Worm (Caenorhabditis elegans) whole organism, late embryonic: ENCODE data around the gene chtb-3.

ENCODE experiments used
- C08G9.2 ChIP-seq: sonication (generic microtip); optimal IDR thresholded peaks from 2 replicates; lab custom pipeline; 2016; ENCODE audit warnings: mild to moderate bottlenecking, missing genetic modification characterization, moderate library complexity, missing compliant biosample characterization
- C38D4.7 ChIP-seq: fragments of 200-800 bp; sonication (Bioruptor generic); optimal IDR thresholded peaks from 2 replicates; lab custom pipeline; 2018; ENCODE audit warnings: mild to moderate bottlenecking, missing genetic modification characterization, moderate library complexity, missing compliant biosample characterization
- F13H6.1 ChIP-seq: sonication (generic microtip); optimal IDR thresholded peaks from 2 replicates; lab custom pipeline; 2016; ENCODE audit warnings: missing genetic modification characterization, missing compliant biosample characterization
- K02D7.2 ChIP-seq: sonication (generic microtip); optimal IDR thresholded peaks from 2 replicates; lab custom pipeline; 2017; ENCODE audit warnings: mild to moderate bottlenecking, missing genetic modification characterization, missing compliant biosample characterization
- K09A11.1 ChIP-seq: sonication (generic microtip); optimal IDR thresholded peaks from 2 replicates; lab custom pipeline; 2017; ENCODE audit warnings: antibody characterized with exemption, mild to moderate bottlenecking, missing genetic modification characterization, missing compliant biosample characterization; ENCODE audit not compliant: insufficient read depth
- T23F11.4 ChIP-seq: fragments of 200-800 bp; sonication (Bioruptor generic); optimal IDR thresholded peaks from 2 replicates; lab custom pipeline; 2018; ENCODE audit warnings: mild to moderate bottlenecking, missing genetic modification characterization, missing compliant biosample characterization
- Y22D7AL.16 ChIP-seq: sonication (generic microtip); optimal IDR thresholded peaks from 2 replicates; lab custom pipeline; 2016; ENCODE audit warnings: missing genetic modification characterization, missing compliant biosample characterization
- ceh-18 ChIP-seq: sonication (generic microtip); optimal IDR thresholded peaks from 2 replicates; lab custom pipeline; 2016; ENCODE audit warnings: missing genetic modification characterization, missing compliant biosample characterization
- ceh-30 ChIP-seq: fragments of 150-350 bp; optimal IDR thresholded peaks from 2 replicates; lab custom pipeline; 2014; ENCODE audit warnings: missing biosample characterization, missing genetic modification characterization
- ceh-31 ChIP-seq: sonication (generic microtip); optimal IDR thresholded peaks from 2 replicates; lab custom pipeline; 2016; ENCODE audit warnings: missing genetic modification characterization, missing compliant biosample characterization
- ceh-34 ChIP-seq: sonication (generic microtip); optimal IDR thresholded peaks from 2 replicates; lab custom pipeline; 2016; ENCODE audit warnings: mild to moderate bottlenecking, missing genetic modification characterization, missing compliant biosample characterization
- ceh-9 ChIP-seq: sonication (generic microtip); optimal IDR thresholded peaks from 2 replicates; lab custom pipeline; 2016; ENCODE audit warnings: mild to moderate bottlenecking, missing genetic modification characterization, inconsistent platforms, missing compliant biosample characterization
- che-1 ChIP-seq: sonication (generic microtip); optimal IDR thresholded peaks from 2 replicates; lab custom pipeline; 2016; ENCODE audit warnings: mild to moderate bottlenecking, missing genetic modification characterization, missing compliant biosample characterization
- dmd-4 ChIP-seq: sonication (generic microtip); optimal IDR thresholded peaks from 2 replicates; lab custom pipeline; 2016; ENCODE audit warnings: borderline replicate concordance, missing genetic modification characterization, missing compliant biosample characterization
- dve-1 ChIP-seq: sonication (generic microtip); optimal IDR thresholded peaks from 2 replicates; lab custom pipeline; 2017; ENCODE audit warnings: antibody characterized with exemption, mild to moderate bottlenecking, missing genetic modification characterization, missing compliant biosample characterization
- elt-2 ChIP-seq: sonication (generic microtip); optimal IDR thresholded peaks from 2 replicates; lab custom pipeline; 2016; ENCODE audit warnings: missing genetic modification reagents, missing genetic modification characterization, missing compliant biosample characterization
- ets-4 ChIP-seq: sonication (generic microtip); optimal IDR thresholded peaks from 2 replicates; lab custom pipeline; 2016; ENCODE audit warnings: missing genetic modification characterization, missing compliant biosample characterization
- eyg-1 ChIP-seq: sonication (generic microtip); optimal IDR thresholded peaks from 2 replicates; lab custom pipeline; 2016; ENCODE audit warnings: missing genotype, missing genetic modification characterization, missing compliant biosample characterization
- fkh-10 ChIP-seq: fragments of 150-350 bp; optimal IDR thresholded peaks from 2 replicates; lab custom pipeline; 2014; ENCODE audit warnings: missing biosample characterization, missing genetic modification reagents, missing genetic modification characterization
- gmeb-2 ChIP-seq: sonication (generic microtip); optimal IDR thresholded peaks from 2 replicates; lab custom pipeline; 2016; ENCODE audit warnings: missing genetic modification characterization, inconsistent platforms, missing compliant biosample characterization
- hlh-13 ChIP-seq: fragments of 200-800 bp; sonication (Bioruptor generic); optimal IDR thresholded peaks from 2 replicates; lab custom pipeline; 2018; ENCODE audit warnings: mild to moderate bottlenecking, missing genetic modification characterization, missing compliant biosample characterization
- hlh-15 ChIP-seq: sonication (generic microtip); optimal IDR thresholded peaks from 2 replicates; lab custom pipeline; 2016; ENCODE audit warnings: missing genetic modification characterization, missing compliant biosample characterization
- hlh-30 ChIP-seq: sonication (generic microtip); optimal IDR thresholded peaks from 2 replicates; lab custom pipeline; 2017; ENCODE audit warnings: antibody characterized with exemption, missing genetic modification characterization, missing compliant biosample characterization; ENCODE audit not compliant: insufficient read depth
- hlh-6 ChIP-seq: sonication (generic microtip); optimal IDR thresholded peaks from 2 replicates; lab custom pipeline; 2016; ENCODE audit warnings: missing genotype, missing genetic modification characterization, missing compliant biosample characterization
- hlh-8 ChIP-seq: sonication (generic microtip); optimal IDR thresholded peaks from 2 replicates; lab custom pipeline; 2016; ENCODE audit warnings: missing genotype, missing genetic modification characterization, missing compliant biosample characterization
- lim-6 ChIP-seq: sonication (generic microtip); optimal IDR thresholded peaks from 2 replicates; lab custom pipeline; 2016; ENCODE audit warnings: missing genetic modification characterization, missing compliant biosample characterization
- madf-2 ChIP-seq: sonication (generic microtip); optimal IDR thresholded peaks from 2 replicates; lab custom pipeline; 2017; ENCODE audit warnings: missing genetic modification characterization, missing compliant biosample characterization
- mec-3 ChIP-seq: sonication (generic microtip); optimal IDR thresholded peaks from 2 replicates; lab custom pipeline; 2016; ENCODE audit warnings: borderline replicate concordance, missing genetic modification characterization, missing compliant biosample characterization
- nhr-232 ChIP-seq: sonication (generic microtip); optimal IDR thresholded peaks from 2 replicates; lab custom pipeline; 2016; ENCODE audit warnings: missing genetic modification characterization, missing compliant biosample characterization
- npax-4 ChIP-seq: sonication (generic microtip); optimal IDR thresholded peaks from 2 replicates; lab custom pipeline; 2016; ENCODE audit warnings: missing genetic modification characterization, missing compliant biosample characterization
- odd-2 ChIP-seq: sonication (generic microtip); optimal IDR thresholded peaks from 2 replicates; lab custom pipeline; 2017; ENCODE audit warnings: antibody characterized with exemption, mild to moderate bottlenecking, missing genetic modification characterization, missing compliant biosample characterization
- pag-3 ChIP-seq: sonication (generic microtip); optimal IDR thresholded peaks from 2 replicates; lab custom pipeline; 2016; ENCODE audit warnings: missing compliant biosample characterization, missing genetic modification characterization, borderline replicate concordance
- pha-2 ChIP-seq: sonication (generic microtip); optimal IDR thresholded peaks from 2 replicates; lab custom pipeline; 2017; ENCODE audit warnings: mild to moderate bottlenecking, missing genetic modification characterization, missing compliant biosample characterization
- pqm-1 ChIP-seq: sonication (generic microtip); optimal IDR thresholded peaks from 2 replicates; lab custom pipeline; 2016; ENCODE audit warnings: missing genetic modification characterization, missing compliant biosample characterization
- ref-2 ChIP-seq: sonication (generic microtip); optimal IDR thresholded peaks from 2 replicates; lab custom pipeline; 2016; ENCODE audit warnings: missing genetic modification characterization, missing compliant biosample characterization
- sdc-2 ChIP-seq: sonication (generic microtip); optimal IDR thresholded peaks from 2 replicates; lab custom pipeline; 2016; ENCODE audit warnings: missing genotype, missing genetic modification characterization, missing compliant biosample characterization
- sox-4 ChIP-seq: sonication (generic microtip); optimal IDR thresholded peaks from 2 replicates; lab custom pipeline; 2017; ENCODE audit warnings: mild to moderate bottlenecking, missing genetic modification characterization, inconsistent platforms, missing compliant biosample characterization
- syd-9 ChIP-seq: sonication (generic microtip); optimal IDR thresholded peaks from 2 replicates; lab custom pipeline; 2016; ENCODE audit warnings: mild to moderate bottlenecking, missing genetic modification characterization, moderate library complexity, missing compliant biosample characterization
- ttx-3 ChIP-seq: sonication (generic microtip); optimal IDR thresholded peaks from 2 replicates; lab custom pipeline; 2016; ENCODE audit warnings: missing genetic modification reagents, missing genetic modification characterization, missing compliant biosample characterization
- unc-3 ChIP-seq, 2 experiments: fragments of 200-800 bp in 1 of 2; sonication (Bioruptor generic) in 1 of 2; sonication (generic microtip) in 1 of 2; conservative IDR thresholded peaks in 1 of 2; optimal IDR thresholded peaks in 1 of 2; 2 replicates each; pipeline versions ENCODE4 v1.3.6 to Lab custom; 2016 to 2022; ENCODE audit warnings: missing compliant biosample characterization in 2 of 2, missing genetic modification characterization in 2 of 2, missing genetic modification reagents in 1 of 2
- unc-42 ChIP-seq: sonication (generic microtip); optimal IDR thresholded peaks from 2 replicates; lab custom pipeline; 2016; ENCODE audit warnings: missing genotype, missing genetic modification characterization, missing compliant biosample characterization
- unc-55 ChIP-seq: sonication (generic microtip); optimal IDR thresholded peaks from 2 replicates; lab custom pipeline; 2017; ENCODE audit warnings: missing biosample characterization, missing genetic modification reagents, missing genetic modification characterization
- unc-86 ChIP-seq: sonication (generic microtip); optimal IDR thresholded peaks from 2 replicates; lab custom pipeline; 2016; ENCODE audit warnings: missing genetic modification characterization, missing compliant biosample characterization
- zip-5 ChIP-seq: sonication (generic microtip); optimal IDR thresholded peaks from 2 replicates; lab custom pipeline; 2016; ENCODE audit warnings: missing genetic modification characterization, missing compliant biosample characterization
- ztf-16 ChIP-seq: sonication (generic microtip); optimal IDR thresholded peaks from 2 replicates; lab custom pipeline; 2017; ENCODE audit warnings: missing genetic modification characterization, missing compliant biosample characterization

chtb-3 gene

DNA sequence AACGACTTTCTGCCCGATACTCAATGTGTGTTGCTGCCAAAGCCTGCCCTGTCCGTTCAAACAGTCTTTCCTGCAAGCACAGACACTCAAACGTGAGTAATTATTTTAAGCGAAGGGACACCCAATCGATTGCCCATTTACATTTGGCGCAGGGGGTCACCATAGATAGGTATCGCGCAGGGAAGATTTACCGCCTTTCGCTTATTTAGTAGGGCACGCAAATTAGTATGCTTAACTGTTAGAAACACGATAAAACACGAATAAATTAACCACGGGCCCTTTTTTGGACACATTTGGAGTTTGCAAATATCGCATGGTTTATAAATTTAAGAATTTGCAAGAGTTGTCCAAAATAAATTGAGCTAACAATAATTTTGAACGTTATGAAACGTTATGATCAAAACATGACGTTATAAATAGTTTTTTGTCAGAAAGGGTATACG lies 23.0 kb downstream of the chtb-3 start (continued):
- TF ChIP-seq ztf-16 (tag; lab: Kevin White, UChicago) = peak; percentile 97
- TF ChIP-seq zip-5 (tag; lab: Kevin White, UChicago) = no peak
- peak; percentile 98 for TF ChIP-seq ceh-31 (tag; lab: Kevin White, UChicago)
- peak; percentile 94 for TF ChIP-seq ceh-30 (tag; lab: Kevin White, UChicago)
- TF ChIP-seq odd-2 (tag; lab: Kevin White, UChicago) = peak; percentile 8
- peak; percentile 93 for TF ChIP-seq ceh-34
- TF ChIP-seq dmd-4 = peak; percentile 78
- 0 out of 2 replicates have a peak, but pooled peaks have one; percentile 27 for TF ChIP-seq unc-3 (GFP tag; conservative IDR thresholded peaks at IDR 0.05; lab: Robert Waterston, UW)
- peak; percentile 76 for TF ChIP-seq unc-3 (tag; optimal IDR thresholded peaks at IDR 0.05; lab: Kevin White, UChicago)
- TF ChIP-seq syd-9 = peak; percentile 70
- peak; percentile 79 for TF ChIP-seq eyg-1 (tag; lab: Kevin White, UChicago)
- TF ChIP-seq ref-2 (tag; lab: Kevin White, UChicago) = peak; percentile 97
- TF ChIP-seq hlh-6 (tag; lab: Kevin White, UChicago) = peak; percentile 71
- TF ChIP-seq sox-4 (tag; lab: Kevin White, UChicago) = peak; percentile 69
- TF ChIP-seq fkh-10 = peak; percentile 87
- TF ChIP-seq che-1 (tag; lab: Kevin White, UChicago) = no peak
- no peak for TF ChIP-seq nhr-232 (tag; lab: Kevin White, UChicago)
- peak; percentile 73 for TF ChIP-seq F13H6.1 (tag; lab: Kevin White, UChicago)
- peak; percentile 30 for TF ChIP-seq npax-4
- peak; percentile 78 for TF ChIP-seq C08G9.2 (tag; lab: Kevin White, UChicago)
- TF ChIP-seq Y22D7AL.16 (tag; lab: Kevin White, UChicago) = no peak
- TF ChIP-seq ttx-3 = peak; percentile 72
- peak; percentile 80 for TF ChIP-seq elt-2
- TF ChIP-seq pqm-1 (tag; lab: Kevin White, UChicago) = peak; percentile 91
- TF ChIP-seq hlh-30 (tag; lab: Kevin White, UChicago) = peak; percentile 78
- TF ChIP-seq pag-3 (tag; lab: Kevin White, UChicago) = no peak
- TF ChIP-seq C38D4.7 (GFP tag; lab: Kevin White, UChicago) = peak; percentile 21
- peak; percentile 64 for TF ChIP-seq hlh-8 (tag; lab: Kevin White, UChicago)
- TF ChIP-seq T23F11.4 (GFP tag; lab: Kevin White, UChicago) = peak; percentile 68
- TF ChIP-seq ceh-18 (tag; lab: Kevin White, UChicago) = peak; percentile 100
- TF ChIP-seq sdc-2 (tag; lab: Kevin White, UChicago) = peak; percentile 100
- peak; percentile 37 for TF ChIP-seq hlh-13 (GFP tag; lab: Kevin White, UChicago)
- peak; percentile 48 for TF ChIP-seq gmeb-2
- TF ChIP-seq dve-1 (tag; lab: Kevin White, UChicago) = peak; percentile 98
- peak; percentile 51 for TF ChIP-seq lim-6 (tag; lab: Kevin White, UChicago)
- TF ChIP-seq, all 69 proteins: peak for 58

DNA sequence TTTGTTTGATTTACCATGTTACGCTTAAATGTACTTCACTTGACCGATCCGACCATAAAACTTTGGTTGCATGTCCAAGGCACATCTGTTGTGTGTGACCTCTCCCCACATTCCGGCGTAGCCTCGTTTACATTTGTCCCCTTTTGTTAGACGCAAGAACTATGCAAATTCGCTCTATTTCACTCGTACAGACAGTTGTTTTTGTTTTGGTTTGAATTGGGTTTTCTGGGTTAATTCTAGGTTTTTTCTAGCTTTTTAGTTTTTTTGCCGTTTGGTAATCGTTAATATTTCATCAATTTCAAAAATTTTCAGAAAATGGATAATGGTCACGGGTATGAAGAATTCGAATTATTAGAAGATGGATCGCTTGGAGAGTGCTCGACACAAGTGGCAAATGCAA lies 26.6 kb downstream of the chtb-3 start, which contains the start of gene mom-1:
Gene mom-1, plus strand, starts transcription at position 301 of the 400 bp plus-strand sequence.
- TF ChIP-seq K02D7.2 (tag; lab: Kevin White, UChicago) (no peak), F13H6.1 (tag; lab: Kevin White, UChicago) (no peak), dmd-4 (no peak)

DNA sequence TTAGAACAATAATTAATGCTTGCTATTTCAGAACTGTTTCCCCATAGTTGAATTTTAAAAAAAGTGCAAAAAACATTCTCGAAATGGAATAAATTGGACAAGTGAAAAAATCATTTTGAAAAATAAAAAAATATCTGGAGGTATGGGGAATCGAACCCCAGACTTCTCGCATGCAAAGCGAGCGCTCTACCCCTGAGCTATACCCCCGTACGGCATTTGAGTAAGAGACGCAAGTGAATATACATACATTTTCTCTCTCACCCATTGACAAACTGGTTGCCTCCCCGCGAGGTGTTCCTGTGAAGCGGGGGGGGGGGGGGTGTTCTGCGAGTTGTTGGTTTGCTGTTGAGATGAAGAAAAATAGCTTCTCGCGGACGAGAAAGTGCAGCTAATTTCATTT lies 27.3 kb downstream of the chtb-3 start:
- TF ChIP-seq ceh-30 (tag; lab: Kevin White, UChicago) (no peak), npax-4 (peak; percentile 81), eyg-1 (tag; lab: Kevin White, UChicago) (peak; percentile 93), hlh-15 (tag; lab: Kevin White, UChicago) (peak; percentile 88), ttx-3 (peak; percentile 91), ztf-16 (tag; lab: Kevin White, UChicago) (peak; percentile 92), unc-3 (GFP tag; conservative IDR thresholded peaks at IDR 0.05; lab: Robert Waterston, UW) (peak; percentile 97), unc-3 (tag; optimal IDR thresholded peaks at IDR 0.05; lab: Kevin White, UChicago) (peak; percentile 94), unc-86 (tag; lab: Kevin White, UChicago) (peak; percentile 93), che-1 (tag; lab: Kevin White, UChicago) (peak; percentile 91), hlh-6 (tag; lab: Kevin White, UChicago) (peak; percentile 93), unc-55 (no peak), ref-2 (tag; lab: Kevin White, UChicago) (peak; percentile 78), pag-3 (tag; lab: Kevin White, UChicago) (peak; percentile 77), hlh-8 (tag; lab: Kevin White, UChicago) (peak; percentile 65), gmeb-2 (peak; percentile 92), K09A11.1 (tag; lab: Kevin White, UChicago) (peak; percentile 70), pqm-1 (tag; lab: Kevin White, UChicago) (no peak), ets-4 (tag; lab: Kevin White, UChicago) (peak; percentile 54), pha-2 (tag; lab: Kevin White, UChicago) (peak; percentile 76), mec-3 (no peak), ceh-9 (tag; lab: Kevin White, UChicago) (peak; percentile 86), nhr-232 (tag; lab: Kevin White, UChicago) (peak; percentile 88), madf-2 (tag; lab: Kevin White, UChicago) (peak; percentile 82), lim-6 (tag; lab: Kevin White, UChicago) (peak; percentile 81), unc-42 (tag; lab: Kevin White, UChicago) (peak; percentile 51)
